Fruit fly (Drosophila melanogaster): ENCODE measurements around the gene Usf.
A peak's percentile ranks its signal among the peaks of the same experiment; 100 is the strongest.

The Usf gene

DNA sequence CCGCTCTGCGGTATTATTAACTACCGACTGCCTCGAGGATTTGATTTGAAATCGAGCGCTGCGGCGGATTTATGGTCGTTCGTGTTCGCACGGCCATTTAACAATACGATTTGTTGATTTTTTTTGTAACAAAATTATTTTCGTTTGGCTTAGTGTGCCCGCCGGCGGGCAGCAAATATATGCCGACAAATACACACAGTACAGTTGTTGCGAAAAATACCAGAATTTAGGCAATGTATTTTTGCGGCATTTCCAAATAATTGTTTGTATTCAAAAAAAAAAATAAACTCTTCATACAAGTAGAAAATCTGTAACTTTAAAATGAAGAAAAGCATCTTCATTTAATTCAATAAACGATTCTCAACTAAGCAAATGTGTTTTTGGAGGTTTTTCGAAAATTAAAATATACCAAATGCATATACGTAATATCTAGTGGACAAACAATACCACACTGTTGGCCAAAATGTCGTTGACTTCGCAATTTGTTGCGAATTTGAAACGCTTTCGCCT, at the start of gene Usf, which contains the start of gene CG15912:
Gene Usf (minus strand): TSS at position 184 of the 510 bp plus-strand sequence.
Gene CG15912 (plus strand): TSS at position 460 of the 510 bp plus-strand sequence.
- TF ChIP-seq CG17801 (GFP tag; optimal IDR thresholded peaks at IDR 0.05; ENCODE audit: partially characterized antibody), result no peak

DNA sequence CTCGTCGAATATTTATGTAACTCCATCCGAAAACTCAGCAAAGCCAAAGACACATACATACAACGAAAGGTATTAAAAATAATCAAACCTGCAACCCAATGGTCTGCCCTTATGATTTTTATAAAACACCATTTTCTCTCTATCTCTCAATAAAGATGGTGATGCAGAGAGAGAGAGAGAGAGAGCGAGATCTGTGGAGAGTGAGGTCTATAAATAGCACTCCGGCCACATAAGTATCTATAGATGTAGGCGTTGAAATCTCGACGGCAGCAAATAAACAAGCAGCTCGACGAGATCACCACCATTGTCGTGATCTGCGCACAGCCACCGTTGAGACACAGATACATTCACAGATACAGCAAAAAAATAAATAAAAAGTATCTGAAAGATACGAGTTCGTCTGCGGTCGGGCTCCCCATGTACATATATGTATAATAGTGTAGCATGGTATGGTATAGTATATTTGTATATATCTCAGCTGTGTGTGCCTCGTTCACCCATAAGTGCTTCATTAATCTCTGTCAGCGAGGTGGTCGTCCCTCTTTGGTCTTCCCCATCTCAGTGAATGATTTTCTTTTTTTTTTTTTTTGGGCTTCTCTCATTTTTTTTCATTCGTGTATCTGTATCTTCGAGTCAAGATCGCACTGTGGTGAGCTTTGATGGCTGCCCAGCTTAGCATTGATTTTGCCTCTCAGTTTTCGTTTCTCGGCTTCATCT, 48.0 kb upstream of the Usf start:
- no peak for TF ChIP-seq CG17801 (GFP tag; optimal IDR thresholded peaks at IDR 0.05; ENCODE audit: partially characterized antibody)

DNA sequence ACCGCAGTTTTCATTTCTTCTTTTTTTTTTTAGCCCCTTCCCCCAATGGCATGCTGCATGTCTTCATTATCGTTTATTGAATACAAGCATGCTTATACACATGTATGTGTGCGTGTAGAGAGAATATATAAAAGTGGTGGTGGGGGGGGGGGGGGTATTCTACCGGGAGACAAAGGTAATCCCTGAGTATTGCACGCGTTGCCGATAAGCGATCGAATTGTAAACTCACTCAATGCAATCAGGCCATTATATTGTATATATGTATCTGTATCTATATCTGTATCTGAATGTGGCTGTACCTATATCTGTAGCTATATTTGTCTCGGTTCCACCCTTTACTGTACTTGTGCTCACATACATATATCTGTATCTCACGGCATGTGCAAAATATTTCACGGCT, 43.7 kb upstream of the Usf start:
- no peak for TF ChIP-seq CG17801 (GFP tag; optimal IDR thresholded peaks at IDR 0.05; ENCODE audit: partially characterized antibody)

DNA sequence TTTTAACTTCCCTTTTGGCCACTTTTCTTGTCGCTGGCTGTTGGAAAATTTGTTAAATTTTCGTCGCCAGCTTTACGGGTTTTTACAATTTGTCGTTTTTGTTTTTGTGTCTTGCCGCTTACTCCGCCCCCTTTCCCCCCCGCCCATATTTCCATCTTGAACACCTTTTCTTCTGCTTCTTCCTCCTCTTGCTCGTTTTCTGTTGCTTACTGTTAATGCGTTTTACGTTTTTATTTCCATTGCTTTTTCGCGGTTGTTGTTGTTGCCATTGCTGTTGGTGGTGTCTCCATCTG, 42.1 kb upstream of the Usf start:
- TF ChIP-seq CG17801 (GFP tag; optimal IDR thresholded peaks at IDR 0.05; ENCODE audit: partially characterized antibody), result peak; percentile 45

DNA sequence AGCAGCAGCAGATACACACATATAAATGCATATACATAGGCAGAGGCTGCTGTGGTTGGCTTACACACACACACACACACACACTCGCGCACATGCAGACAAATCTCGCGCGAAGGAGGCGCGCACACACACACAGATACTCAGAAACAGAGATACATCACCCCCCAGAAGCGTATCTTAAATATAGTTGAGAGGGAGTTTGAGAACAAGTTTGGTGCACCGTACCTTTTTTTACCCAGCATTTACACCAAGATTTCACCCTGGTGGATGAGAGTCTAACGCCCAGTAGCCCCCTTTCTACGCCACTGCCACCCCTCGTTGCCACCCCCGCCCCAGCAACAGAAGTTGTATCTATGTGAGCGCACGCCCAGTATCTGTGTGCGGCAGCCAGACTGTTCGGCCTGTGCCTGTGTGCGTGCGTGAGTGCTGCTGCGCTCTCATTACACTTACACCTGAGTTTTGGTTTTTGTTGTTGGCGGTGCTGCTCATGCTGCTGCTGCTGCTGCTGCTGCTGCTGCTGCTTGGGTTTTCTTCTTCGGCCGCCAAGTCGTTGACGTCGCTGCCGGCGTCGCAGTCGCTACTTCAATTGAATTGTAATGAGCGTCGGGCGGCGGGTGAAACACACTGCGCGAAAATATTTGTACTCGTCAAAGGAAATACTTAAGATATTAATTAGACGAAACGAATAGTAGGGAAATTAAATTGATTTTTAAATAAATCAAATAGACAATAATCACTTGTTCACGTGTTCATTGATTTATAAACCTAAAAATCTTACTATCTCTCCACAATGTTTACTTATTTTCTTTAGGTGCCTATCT, 41.6 kb upstream of the Usf start:
- TF ChIP-seq CG17801 (GFP tag; optimal IDR thresholded peaks at IDR 0.05; ENCODE audit: partially characterized antibody), result peak; percentile 77

DNA sequence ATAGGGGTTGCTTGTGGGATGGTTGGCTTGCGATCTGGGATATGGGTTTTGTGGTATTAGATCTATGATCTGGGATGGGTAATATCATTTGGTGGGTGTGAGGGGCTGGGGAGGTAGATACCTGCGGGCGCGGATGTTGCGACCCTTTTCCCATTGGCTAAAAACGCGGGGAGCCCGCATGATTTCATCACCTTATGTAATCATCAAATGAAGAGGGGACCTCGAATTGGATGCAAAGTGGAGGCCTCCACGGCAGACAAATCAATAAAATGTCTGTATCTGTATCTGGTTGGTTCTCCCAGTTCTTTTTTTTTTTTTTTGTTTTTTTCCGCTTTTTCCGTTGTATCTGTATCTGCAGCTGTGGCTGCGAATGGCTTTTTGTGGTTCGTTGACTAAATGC, 40.4 kb upstream of the Usf start:
- no peak for TF ChIP-seq CG17801 (GFP tag; optimal IDR thresholded peaks at IDR 0.05; ENCODE audit: partially characterized antibody)

DNA sequence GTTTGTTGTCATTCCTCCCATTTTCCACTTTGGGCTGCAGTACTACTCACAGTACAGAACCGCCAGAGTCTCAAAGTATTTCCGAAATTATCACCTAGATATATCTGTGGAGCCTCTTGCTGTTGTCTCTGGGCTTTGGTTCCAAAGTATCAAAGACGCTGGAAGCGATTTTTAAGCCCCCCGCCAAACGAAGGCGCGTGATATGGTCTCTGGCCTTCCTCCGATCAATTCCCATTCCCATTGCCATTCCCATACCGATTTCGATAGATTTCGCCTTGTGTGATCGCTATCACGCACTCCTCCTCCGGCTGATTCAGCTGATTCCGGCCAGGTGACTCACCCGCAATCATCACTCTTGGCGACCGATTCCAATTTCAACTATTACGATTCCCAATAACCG, 39.0 kb upstream of the Usf start:
- TF ChIP-seq CG17801 (GFP tag; optimal IDR thresholded peaks at IDR 0.05; ENCODE audit: partially characterized antibody), result no peak

DNA sequence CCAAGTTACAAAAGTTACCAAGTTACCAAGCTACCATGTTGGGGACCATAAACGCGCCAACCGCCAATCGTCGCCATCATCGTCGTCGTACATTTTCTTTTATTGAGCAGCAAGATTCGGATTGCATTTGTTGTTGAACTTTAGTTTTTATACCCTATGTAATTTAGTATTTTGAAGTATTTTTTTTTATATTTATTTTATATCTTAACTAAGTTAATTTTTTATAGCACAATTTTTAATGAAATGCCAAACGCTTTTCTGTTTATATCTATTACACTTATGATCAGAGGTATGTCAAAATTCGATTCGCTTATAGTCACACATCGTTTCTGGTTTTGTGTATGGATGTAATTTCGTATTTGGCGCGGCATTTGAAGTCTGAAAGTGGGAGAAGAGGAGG, 33.8 kb upstream of the Usf start:
- TF ChIP-seq CG17801 (GFP tag; optimal IDR thresholded peaks at IDR 0.05; ENCODE audit: partially characterized antibody), result no peak

DNA sequence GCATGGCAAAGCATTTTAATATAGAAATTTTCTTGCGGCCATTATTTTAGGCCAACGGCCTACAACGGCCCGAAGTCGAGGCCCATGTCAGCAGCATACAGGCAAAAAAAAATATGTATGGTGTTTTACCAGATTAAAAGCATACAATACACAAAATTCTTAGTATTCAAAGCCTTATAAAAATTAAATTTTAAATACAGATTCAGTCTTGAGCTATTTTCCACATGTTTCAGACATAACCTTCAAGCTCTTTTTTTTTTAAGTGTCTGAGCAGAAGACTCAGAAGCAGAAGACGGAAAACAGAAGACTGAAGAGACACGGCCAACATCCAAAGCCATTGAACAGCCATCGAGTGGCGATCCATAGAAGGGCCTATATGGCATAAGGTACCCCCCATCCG, 33.2 kb upstream of the Usf start:
- TF ChIP-seq CG17801 (GFP tag; optimal IDR thresholded peaks at IDR 0.05; ENCODE audit: partially characterized antibody), result no peak

DNA sequence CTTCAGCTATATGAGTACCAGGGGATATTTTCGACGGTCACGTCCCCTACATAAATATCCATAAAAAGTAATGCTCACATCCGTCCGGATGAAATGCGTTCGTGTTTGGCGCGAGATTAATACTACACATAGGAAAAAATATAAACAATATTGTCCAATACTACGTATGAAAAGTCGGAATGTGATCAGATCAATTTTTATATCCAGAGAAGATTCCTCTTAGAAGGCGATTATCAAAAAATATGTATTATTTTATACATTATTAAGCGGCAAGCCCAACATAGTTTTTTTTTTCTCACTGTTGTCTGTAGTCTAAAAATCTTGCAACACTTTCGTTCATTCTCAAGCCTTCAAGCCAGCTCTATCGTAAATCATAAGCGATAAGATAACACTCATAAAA, 25.4 kb upstream of the Usf start:
- no peak for TF ChIP-seq CG17801 (GFP tag; optimal IDR thresholded peaks at IDR 0.05; ENCODE audit: partially characterized antibody)

DNA sequence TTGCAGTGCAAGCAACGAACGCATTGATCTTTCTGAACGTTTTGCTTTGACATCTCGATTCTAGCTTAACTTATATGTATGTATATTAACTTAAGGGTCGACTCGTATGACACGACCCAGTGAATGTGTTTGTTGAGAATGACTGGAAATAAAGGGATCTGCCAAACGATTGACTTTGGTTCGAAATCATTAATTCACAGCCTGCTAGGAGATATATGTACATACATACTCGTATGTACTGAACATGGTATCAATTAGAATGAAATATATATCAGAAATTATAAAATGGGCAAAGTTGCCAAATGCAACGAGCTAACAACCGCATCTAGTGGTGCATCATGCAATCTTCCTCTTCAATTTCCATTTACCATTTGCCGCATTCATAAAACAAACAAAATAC, 23.2 kb upstream of the Usf start, which contains the start of gene CG12684:
Gene CG12684 (minus strand): TSS at position 101 of the 400 bp plus-strand sequence.
- no peak for TF ChIP-seq CG17801 (GFP tag; optimal IDR thresholded peaks at IDR 0.05; ENCODE audit: partially characterized antibody)

DNA sequence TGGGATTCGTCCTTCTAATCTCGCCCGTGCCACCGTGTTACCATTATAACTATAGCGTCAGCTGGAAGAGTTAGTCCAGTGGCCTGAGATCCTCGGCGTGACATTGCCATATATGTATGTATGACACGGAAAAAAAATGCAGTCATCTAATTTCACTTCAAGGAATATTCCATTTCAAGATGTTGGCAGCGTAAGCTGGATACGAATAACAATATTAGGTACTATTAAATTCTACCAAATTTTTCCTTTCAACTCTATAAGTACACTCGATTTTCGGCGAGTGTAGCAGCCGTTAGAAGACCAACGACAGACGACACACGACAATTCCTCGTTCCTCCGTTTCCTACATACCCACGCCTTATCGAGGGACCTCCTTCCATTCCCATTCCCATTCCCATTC, 16.4 kb upstream of the Usf start:
- TF ChIP-seq CG17801 (GFP tag; optimal IDR thresholded peaks at IDR 0.05; ENCODE audit: partially characterized antibody), result no peak

DNA sequence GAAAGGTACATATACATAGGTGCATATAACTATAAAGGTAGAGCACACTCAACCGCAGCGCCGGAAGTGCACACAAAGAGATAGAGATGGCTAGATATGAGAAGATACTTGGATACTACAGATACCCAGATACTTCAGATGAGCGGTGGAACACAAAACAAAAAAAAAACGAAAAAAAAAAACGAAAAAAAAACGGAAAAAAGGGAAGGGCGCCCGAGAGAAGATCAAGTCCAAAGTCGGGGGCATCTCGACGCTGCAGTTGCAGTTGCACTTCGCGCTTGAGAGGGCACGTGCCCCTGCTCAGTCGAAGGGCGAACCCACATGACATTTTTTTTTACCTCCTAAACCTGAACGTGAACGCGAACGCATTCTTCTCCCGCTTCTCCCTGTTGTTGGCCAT, 15.4 kb upstream of the Usf start:
- no peak for TF ChIP-seq CG17801 (GFP tag; optimal IDR thresholded peaks at IDR 0.05; ENCODE audit: partially characterized antibody)

DNA sequence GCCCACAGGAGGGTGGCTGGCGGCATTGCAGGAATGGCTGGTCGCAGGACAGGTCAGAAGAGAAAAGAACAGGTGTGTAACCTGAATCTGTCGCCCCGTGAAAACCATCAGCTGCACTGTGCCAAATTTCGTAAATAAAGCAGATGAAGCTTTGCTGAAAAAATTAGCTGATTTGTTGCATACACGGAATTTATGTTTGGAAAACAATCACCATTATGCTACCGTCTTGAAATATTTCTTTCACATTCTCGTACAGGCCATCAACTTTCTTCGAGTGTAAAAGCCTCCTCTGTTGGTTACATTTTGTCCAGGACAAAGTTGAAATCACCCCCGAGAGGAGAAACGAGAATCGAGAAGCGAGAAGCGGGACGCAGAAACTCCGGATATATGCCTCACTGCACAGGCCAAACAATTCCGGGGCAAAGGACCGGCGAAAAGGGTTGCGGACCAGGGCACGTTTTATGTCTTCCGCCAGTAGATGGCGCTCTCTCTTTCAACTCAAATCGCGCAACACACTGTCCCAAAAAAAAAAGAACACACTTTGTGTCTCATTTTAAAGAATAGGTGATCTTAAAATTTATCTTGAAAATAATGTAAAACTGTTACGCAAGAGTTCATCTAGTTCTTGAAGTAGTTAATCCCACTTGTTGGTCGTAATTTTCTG, 11.7 kb upstream of the Usf start:
- no peak for TF ChIP-seq CG17801 (GFP tag; optimal IDR thresholded peaks at IDR 0.05; ENCODE audit: partially characterized antibody)

DNA sequence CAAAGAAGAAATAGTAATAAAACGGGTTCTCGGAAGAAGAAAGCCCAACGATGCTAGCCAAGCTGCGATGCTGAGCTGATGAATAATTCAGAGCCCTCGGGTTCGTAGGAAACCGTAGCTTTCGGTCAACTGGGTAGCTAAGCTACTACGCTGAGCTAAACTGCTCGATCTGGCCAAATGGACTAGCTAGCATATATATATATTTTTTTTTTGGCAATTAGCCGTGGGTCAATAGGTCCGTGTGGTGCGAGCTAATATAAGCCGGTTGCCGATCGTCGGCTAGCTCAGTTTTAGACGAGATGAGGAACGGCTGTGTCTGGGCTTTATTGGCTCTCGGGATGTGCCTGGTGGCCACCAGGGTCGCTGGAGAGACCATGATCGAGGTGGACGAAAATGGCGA, 9.2 kb upstream of the Usf start, which contains the start of gene CG3546:
Gene CG3546 (plus strand): TSS at position 301 of the 400 bp plus-strand sequence.
- TF ChIP-seq CG17801 (GFP tag; optimal IDR thresholded peaks at IDR 0.05; ENCODE audit: partially characterized antibody), result no peak

DNA sequence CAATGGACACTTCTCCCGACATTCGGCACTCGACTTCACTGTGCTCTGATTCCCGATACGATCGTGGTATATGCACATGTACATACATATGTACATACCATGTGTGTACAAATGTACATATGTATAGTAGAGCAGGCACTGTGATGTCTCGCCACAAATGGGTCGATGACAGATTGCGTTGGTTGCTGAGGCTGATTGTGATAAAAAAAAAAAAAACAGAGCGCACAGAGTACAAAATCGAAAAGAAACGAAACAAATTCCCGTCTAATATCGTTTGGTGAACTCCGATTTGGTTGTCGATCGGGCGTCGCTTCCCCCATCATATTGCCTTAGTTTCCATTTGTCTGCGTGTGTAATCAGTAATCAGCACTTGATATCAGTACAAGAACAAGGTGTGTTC, 7.2 kb upstream of the Usf start:
- TF ChIP-seq CG17801 (GFP tag; optimal IDR thresholded peaks at IDR 0.05; ENCODE audit: partially characterized antibody), result no peak
